Worm (Caenorhabditis elegans): Measurements from ENCODE around the gene T26A5.8.

DNA sequence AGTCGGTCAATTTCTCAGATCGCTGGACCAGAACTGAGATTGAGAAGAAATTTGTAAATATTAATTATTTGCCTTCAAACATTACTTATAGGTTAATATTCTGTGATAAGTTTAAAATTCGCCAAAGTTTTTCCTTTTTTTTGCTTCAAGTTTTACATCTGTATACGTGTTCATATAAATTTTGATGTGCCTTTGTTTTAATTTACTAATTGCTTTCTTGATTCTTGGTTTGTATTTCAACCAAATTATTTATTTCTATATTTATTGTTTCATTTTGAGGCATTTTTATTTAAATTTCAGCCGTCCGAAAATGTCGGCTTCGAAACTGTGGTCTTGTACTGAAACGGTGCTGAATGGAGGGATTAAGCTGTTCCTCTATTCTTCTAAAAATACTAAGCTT is 26.3 kb downstream of the T26A5.8 start, which contains the start of gene C05D11.1:
- TF ChIP-seq lin-29 (GFP tag; IDR thresholded peaks at IDR 0.05) (no peak), ceh-82 (tag; optimal IDR thresholded peaks at IDR 0.05) (no peak), nhr-28 (tag; optimal IDR thresholded peaks at IDR 0.05) (no peak), fkh-10 (GFP tag; optimal IDR thresholded peaks at IDR 0.05) (no peak), aly-2 (tag; optimal IDR thresholded peaks at IDR 0.05) (no peak), ama-1 (optimal IDR thresholded peaks at IDR 0.05) (no peak), nhr-10 (tag; optimal IDR thresholded peaks at IDR 0.05) (no peak), unc-39 (tag; optimal IDR thresholded peaks at IDR 0.05) (no peak), dpl-1 (GFP tag; optimal IDR thresholded peaks at IDR 0.05) (no peak), hmg-1.1 (GFP tag; IDR thresholded peaks at IDR 0.05) (no peak), nhr-237 (tag; optimal IDR thresholded peaks at IDR 0.05) (no peak), dmd-6 (GFP tag; IDR thresholded peaks at IDR 0.05) (no peak), daf-19 (GFP tag; conservative IDR thresholded peaks at IDR 0.05) (no peak), lin-13 (GFP tag; optimal IDR thresholded peaks at IDR 0.05) (no peak)
